Fruit fly (Drosophila melanogaster): Measurements from ENCODE around the gene Galt.

Gene Galt

DNA sequence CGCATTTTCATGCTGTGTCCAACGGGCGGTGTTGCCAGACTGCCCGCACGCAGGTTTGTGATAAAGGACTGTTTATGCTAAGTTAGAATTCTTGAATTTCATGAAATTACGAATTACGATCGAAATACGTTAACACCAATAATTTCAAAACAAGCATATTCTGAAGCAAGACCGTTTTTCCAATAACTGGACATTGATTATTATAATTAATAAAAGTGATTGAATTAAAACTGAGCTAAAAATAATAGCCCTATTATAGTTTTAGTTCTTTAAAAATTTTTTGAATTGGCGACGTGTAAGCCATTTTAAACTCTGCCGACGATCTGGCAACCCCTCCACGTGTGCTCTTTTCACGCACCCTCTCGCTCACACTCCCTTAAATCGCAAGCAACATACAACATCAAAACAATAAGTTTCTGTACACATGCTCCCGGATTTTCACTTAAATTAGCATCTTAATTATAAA lies 19.6 kb downstream of the Galt start (continued):
- TF ChIP-seq Hmx (GFP tag; optimal IDR thresholded peaks at IDR 0.05) (peak; percentile 86), HHEX (GFP tag; optimal IDR thresholded peaks at IDR 0.05) (peak; percentile 94), CG15479 (GFP tag; optimal IDR thresholded peaks at IDR 0.05) (peak; percentile 47), vfl (GFP tag; optimal IDR thresholded peaks at IDR 0.05) (peak; percentile 91), row (GFP tag; IDR thresholded peaks at IDR 0.05) (peak; percentile 95), CG1602 (GFP tag; optimal IDR thresholded peaks at IDR 0.05) (peak; percentile 95), CG3838 (GFP tag; optimal IDR thresholded peaks at IDR 0.05) (peak; percentile 96), CG2120 (GFP tag; optimal IDR thresholded peaks at IDR 0.05) (peak; percentile 97), ash1 (GFP tag; optimal IDR thresholded peaks at IDR 0.05) (peak; percentile 65), trem (tag; optimal IDR thresholded peaks at IDR 0.05) (peak; percentile 90), CG12219 (GFP tag; optimal IDR thresholded peaks at IDR 0.05) (peak; percentile 92), dati (GFP tag; IDR thresholded peaks at IDR 0.05) (0 out of 2 replicates have a peak, but pooled peaks have one; percentile 29), hbn (GFP tag; IDR thresholded peaks at IDR 0.05; ENCODE audit: partially characterized antibody) (no peak), CG10431 (GFP tag; optimal IDR thresholded peaks at IDR 0.05) (peak; percentile 80), zf30C (GFP tag; optimal IDR thresholded peaks at IDR 0.05) (peak; percentile 50), klu (GFP tag; IDR thresholded peaks at IDR 0.05) (peak; percentile 89), nmo (GFP tag; optimal IDR thresholded peaks at IDR 0.05) (peak; percentile 97), Nf-YA (GFP tag; IDR thresholded peaks at IDR 0.05) (peak; percentile 65), CG12071 (GFP tag; optimal IDR thresholded peaks at IDR 0.05) (peak; percentile 85), Opbp (GFP tag; IDR thresholded peaks at IDR 0.05; ENCODE audit: partially characterized antibody) (no peak), Sox102F (GFP tag; optimal IDR thresholded peaks at IDR 0.05) (peak; percentile 96), slou (GFP tag; optimal IDR thresholded peaks at IDR 0.05) (peak; percentile 91), dpn (GFP tag; optimal IDR thresholded peaks at IDR 0.05) (peak; percentile 94 to 96), jigr1 (GFP tag; IDR thresholded peaks at IDR 0.05) (peak; percentile 82), toy (GFP tag; IDR thresholded peaks at IDR 0.05) (peak; percentile 83), ind (GFP tag; optimal IDR thresholded peaks at IDR 0.05) (peak; percentile 95), CG10543 (GFP tag; optimal IDR thresholded peaks at IDR 0.05) (peak; percentile 97), CG1832 (GFP tag; optimal IDR thresholded peaks at IDR 0.05) (no peak), Aef1 (GFP tag; IDR thresholded peaks at IDR 0.05) (peak; percentile 90), Meics (GFP tag; optimal IDR thresholded peaks at IDR 0.05) (peak; percentile 97), CG42726 (GFP tag; IDR thresholded peaks at IDR 0.05; ENCODE audit: partially characterized antibody) (no peak), prd (optimal IDR thresholded peaks at IDR 0.05) (no peak), prd (GFP tag; IDR thresholded peaks at IDR 0.05) (peak; percentile 93), CG12744 (GFP tag; optimal IDR thresholded peaks at IDR 0.05) (peak; percentile 92), caup (GFP tag; optimal IDR thresholded peaks at IDR 0.05; ENCODE audit: severe bottlenecking) (peak; percentile 96), fd3F (GFP tag; optimal IDR thresholded peaks at IDR 0.05) (peak; percentile 95), CG13296 (GFP tag; optimal IDR thresholded peaks at IDR 0.05) (peak; percentile 97), CG1647 (GFP tag; optimal IDR thresholded peaks at IDR 0.05) (peak; percentile 87), CG11093 (GFP tag; IDR thresholded peaks at IDR 0.05) (peak; percentile 80), tna (GFP tag; IDR thresholded peaks at IDR 0.05; ENCODE audit: partially characterized antibody) (no peak), CG8924 (tag; optimal IDR thresholded peaks at IDR 0.05) (peak; percentile 96), schlank (tag; optimal IDR thresholded peaks at IDR 0.05) (peak; percentile 85), CG11560 (tag; IDR thresholded peaks at IDR 0.05) (peak; percentile 79), Blimp-1 (GFP tag; optimal IDR thresholded peaks at IDR 0.05) (peak; percentile 91), sug (tag; optimal IDR thresholded peaks at IDR 0.05) (peak; percentile 95), gcm2 (GFP tag; optimal IDR thresholded peaks at IDR 0.05) (peak; percentile 80), p53 (GFP tag; optimal IDR thresholded peaks at IDR 0.05) (peak; percentile 83), Doc3 (GFP tag; IDR thresholded peaks at IDR 0.05; ENCODE audit: partially characterized antibody) (no peak), nau (GFP tag; optimal IDR thresholded peaks at IDR 0.05) (peak; percentile 93), ro (GFP tag; IDR thresholded peaks at IDR 0.05) (peak; percentile 80)

All from whole organism, embryonic.